Worm (Caenorhabditis elegans) whole organism, young adult: ENCODE data around the gene nas-38.

Source experiments
- F37B4.10 ChIP-seq: fragments of 200-800 bp; sonication (Bioruptor generic); IDR thresholded peaks from 2 replicates; pipeline ENCODE4 v1.3.6; 2022; ENCODE audit warnings: missing genetic modification characterization, missing compliant biosample characterization
- F39B2.1 ChIP-seq: fragments of 200-800 bp; sonication (Bioruptor generic); IDR thresholded peaks from 2 replicates; pipeline ENCODE4 v1.3.6; 2022; ENCODE audit warnings: missing genetic modification reagents, missing genetic modification characterization, missing compliant biosample characterization
- F52B5.7 ChIP-seq: sonication (generic microtip); optimal IDR thresholded peaks from 2 replicates; lab custom pipeline; 2016; ENCODE audit warnings: mild to moderate bottlenecking, missing genetic modification characterization, missing compliant biosample characterization
- K11D2.4 ChIP-seq: fragments of 200-800 bp; sonication (Bioruptor generic); IDR thresholded peaks from 2 replicates; pipeline ENCODE4 v1.3.6; 2022; ENCODE audit warnings: missing genetic modification reagents, missing genetic modification characterization, missing compliant biosample characterization
- aptf-2 ChIP-seq: fragments of 200-800 bp; sonication (Bioruptor generic); conservative IDR thresholded peaks from 2 replicates; pipeline ENCODE4 v1.3.6; 2022; ENCODE audit warnings: missing genetic modification reagents, missing genetic modification characterization, missing compliant biosample characterization
- athp-1 ChIP-seq: sonication (generic microtip); optimal IDR thresholded peaks from 2 replicates; lab custom pipeline; 2017; ENCODE audit warnings: mild to moderate bottlenecking, missing genetic modification characterization, missing compliant biosample characterization
- ccch-3 ChIP-seq: fragments of 200-800 bp; sonication (Bioruptor generic); optimal IDR thresholded peaks from 2 replicates; lab custom pipeline; 2018; ENCODE audit warnings: mild to moderate bottlenecking, missing genetic modification characterization, missing compliant biosample characterization
- hsf-1 ChIP-seq: fragments of 200-800 bp; sonication (Bioruptor generic); IDR thresholded peaks from 2 replicates; pipeline ENCODE4 v1.3.6; 2022; ENCODE audit warnings: missing genetic modification reagents, missing genetic modification characterization, missing compliant biosample characterization
- lin-35 ChIP-seq, 3 experiments: fragments of 150-350 bp in 2 of 3; sonication (generic microtip) in 1 of 3; optimal IDR thresholded peaks; 2 replicates each; lab custom pipeline; 2014 to 2018; ENCODE audit warnings: missing biosample characterization in 3 of 3, missing genetic modification characterization in 3 of 3, missing genetic modification reagents in 3 of 3
- mel-28 ChIP-seq: sonication (generic microtip); optimal IDR thresholded peaks from 2 replicates; lab custom pipeline; 2016; ENCODE audit warnings: borderline replicate concordance, mild to moderate bottlenecking, missing genetic modification characterization, missing compliant biosample characterization
- pha-4 ChIP-seq: fragments of 150-350 bp; sonication (generic microtip); optimal IDR thresholded peaks from 2 replicates; lab custom pipeline; 2014; ENCODE audit warnings: missing biosample characterization, missing genetic modification reagents, missing genetic modification characterization
- unc-130 ChIP-seq: sonication (generic microtip); optimal IDR thresholded peaks from 2 replicates; lab custom pipeline; 2016; ENCODE audit warnings: missing genetic modification reagents, missing genetic modification characterization, missing compliant biosample characterization
- ztf-18 ChIP-seq: sonication (generic microtip); optimal IDR thresholded peaks from 2 replicates; lab custom pipeline; 2016; ENCODE audit warnings: missing genotype, mild to moderate bottlenecking, missing genetic modification characterization, missing compliant biosample characterization
- ztf-3 ChIP-seq: fragments of 200-800 bp; sonication (Bioruptor generic); optimal IDR thresholded peaks from 2 replicates; lab custom pipeline; 2018; ENCODE audit warnings: mild to moderate bottlenecking, missing genetic modification characterization, missing compliant biosample characterization

DNA sequence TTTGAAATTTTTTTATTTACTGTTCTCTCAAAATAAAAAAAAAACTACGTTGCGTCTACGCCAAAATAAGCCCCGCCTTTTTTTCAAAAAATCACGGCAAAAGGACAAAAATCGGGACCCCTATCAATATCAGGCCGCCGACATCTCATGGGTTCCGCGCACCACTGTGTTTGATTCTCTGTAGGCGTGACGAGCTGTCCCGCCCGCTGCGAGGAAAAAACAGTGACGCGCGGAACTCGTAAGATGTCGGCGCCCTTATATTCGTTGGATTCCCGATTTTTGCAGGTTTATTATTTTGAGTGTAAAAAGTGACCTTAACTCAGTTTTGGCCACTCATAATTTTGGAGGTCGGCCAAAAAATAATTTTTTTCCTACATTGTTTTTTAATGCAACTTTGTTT lies 13.4 kb downstream of the nas-38 start:
- TF ChIP-seq F39B2.1 (GFP tag; lab: Robert Waterston, UW): no peak
- no peak for TF ChIP-seq F52B5.7 (tag; lab: Kevin White, UChicago)
- TF ChIP-seq ztf-3 (GFP tag; lab: Kevin White, UChicago): no peak
- TF ChIP-seq ccch-3 (GFP tag; lab: Kevin White, UChicago): no peak
- TF ChIP-seq aptf-2 (GFP tag; lab: Robert Waterston, UW): no peak
- TF ChIP-seq unc-130 (GFP tag; lab: Kevin White, UChicago): no peak
- TF ChIP-seq pha-4 (tag; lab: Kevin White, UChicago): no peak
- no peak for TF ChIP-seq lin-35 (GFP tag; optimal IDR thresholded peaks at IDR 0.05; lab: Kevin White, UChicago)
- TF ChIP-seq athp-1 (tag; lab: Kevin White, UChicago): no peak
- no peak for TF ChIP-seq K11D2.4 (GFP tag; lab: Robert Waterston, UW)
- no peak for TF ChIP-seq mel-28 (tag; lab: Kevin White, UChicago)
- no peak for TF ChIP-seq ztf-18 (tag; lab: Kevin White, UChicago)
- TF ChIP-seq F37B4.10 (GFP tag; lab: Robert Waterston, UW): no peak
- TF ChIP-seq hsf-1: no peak
